Worm (Caenorhabditis elegans): Measurements from ENCODE around the gene lgc-34.

DNA sequence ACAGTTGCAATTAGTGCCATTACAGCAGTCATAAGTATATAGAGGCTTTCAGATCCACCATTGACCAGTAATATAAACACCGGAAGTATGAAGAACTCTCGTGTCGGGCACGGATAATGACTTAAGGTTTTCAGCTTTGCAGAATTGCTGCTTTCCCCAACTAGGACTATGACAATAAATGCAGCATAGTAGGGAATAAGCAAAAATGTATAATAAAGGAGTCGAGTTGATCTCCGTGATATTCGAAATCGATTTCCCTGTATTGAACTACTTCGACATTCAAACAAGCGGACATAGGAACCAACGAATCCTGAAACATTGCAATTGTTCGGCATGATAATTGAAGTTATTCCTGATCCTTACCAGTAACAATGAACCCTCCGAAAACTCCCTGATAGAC lies 17.8 kb upstream of the lgc-34 start:
- TF ChIP-seq tra-4 (tag; optimal IDR thresholded peaks at IDR 0.05) = no peak
- TF ChIP-seq ama-1 (optimal IDR thresholded peaks at IDR 0.05) = no peak
- TF ChIP-seq sea-1 (GFP tag; conservative IDR thresholded peaks at IDR 0.05) = no peak
- no peak for TF ChIP-seq tbx-11 (GFP tag; IDR thresholded peaks at IDR 0.05)
- TF ChIP-seq B0310.2 (tag; optimal IDR thresholded peaks at IDR 0.05) = no peak
- no peak for TF ChIP-seq pes-1 (GFP tag; IDR thresholded peaks at IDR 0.05)

All from whole organism, early embryonic.